Fruit fly (Drosophila melanogaster): Measurements from ENCODE around the gene Sap-r.
A peak's percentile ranks its signal among the peaks of the same experiment; 100 is the strongest.

The Sap-r gene

DNA sequence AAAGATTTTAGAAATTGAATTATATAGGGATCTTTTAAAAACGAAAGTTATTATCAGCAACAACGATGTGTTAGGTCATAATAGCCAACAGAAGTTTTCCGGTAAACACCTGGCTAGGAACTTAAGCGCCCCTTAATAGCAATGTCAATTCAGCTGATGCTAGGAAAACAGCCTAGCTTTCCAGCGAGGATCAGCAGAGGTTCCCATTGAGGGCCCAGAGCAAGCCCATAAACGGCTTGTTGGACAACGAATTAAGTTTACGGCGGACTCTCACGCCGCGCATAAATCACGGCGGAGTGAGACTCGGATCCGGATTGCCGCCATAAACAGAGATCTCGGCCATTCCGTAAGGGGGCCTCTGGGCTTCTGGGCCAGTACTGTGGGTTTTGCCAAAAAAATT lies 24.8 kb upstream of the Sap-r start:
- TF ChIP-seq Ptx1 (GFP tag; IDR thresholded peaks at IDR 0.05), result 0 out of 2 replicates have a peak, but pooled peaks have one; percentile 16
- peak; percentile 86 for TF ChIP-seq Ets65A (GFP tag)
- TF ChIP-seq CG8290 (GFP tag; optimal IDR thresholded peaks at IDR 0.05), result no peak
- peak in 1 of 2 experiments; percentile 24 for TF ChIP-seq CG8290 (tag; optimal IDR thresholded peaks at IDR 0.05)
- TF ChIP-seq tx (GFP tag; optimal IDR thresholded peaks at IDR 0.05), result no peak

DNA sequence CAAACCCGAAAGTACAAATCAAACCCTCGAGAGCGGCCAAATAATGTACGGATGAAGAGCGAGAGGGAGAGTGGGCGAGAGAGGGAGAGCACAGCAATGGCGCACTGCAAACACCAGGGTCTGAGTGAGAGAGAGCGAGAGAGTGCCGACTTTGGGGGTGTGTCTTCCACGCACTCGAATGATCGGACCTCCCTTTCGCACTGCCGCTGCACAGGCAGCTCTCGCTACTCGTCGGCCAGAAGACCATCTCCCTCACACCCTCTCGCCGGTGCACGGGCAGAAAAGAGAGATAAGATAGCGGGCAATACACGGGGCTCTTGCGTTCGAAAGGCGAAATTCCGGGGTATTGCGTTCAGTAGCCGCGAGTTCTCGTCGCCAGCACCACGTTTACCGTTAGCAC lies 23.5 kb upstream of the Sap-r start, which contains the start of gene Ptx1:
Ptx1 (plus strand) TSS at position 353 of the 400 bp plus-strand sequence.
- TF ChIP-seq sna (GFP tag; IDR thresholded peaks at IDR 0.05; ENCODE audit: partially characterized antibody) (peak; percentile 80), ro (GFP tag; IDR thresholded peaks at IDR 0.05) (no peak), CG32532 (GFP tag; IDR thresholded peaks at IDR 0.05) (peak; percentile 35; the same call in 1 of the 2 replicates), nerfin-1 (tag; optimal IDR thresholded peaks at IDR 0.05) (peak; percentile 83), nerfin-2 (GFP tag; IDR thresholded peaks at IDR 0.05; ENCODE audit: partially characterized antibody) (peak; percentile 50; the same call in 1 of the 2 replicates), gcm (GFP tag; optimal IDR thresholded peaks at IDR 0.05) (peak; percentile 56), ttk (GFP tag; IDR thresholded peaks at IDR 0.05) (no peak), HmgZ (tag; optimal IDR thresholded peaks at IDR 0.05) (peak; percentile 63), ash1 (GFP tag; optimal IDR thresholded peaks at IDR 0.05) (peak; percentile 44), Deaf1 (tag; optimal IDR thresholded peaks at IDR 0.05) (peak; percentile 69), CG7786 (GFP tag; optimal IDR thresholded peaks at IDR 0.05) (no peak), HLH4C (GFP tag; IDR thresholded peaks at IDR 0.05; ENCODE audit: partially characterized antibody) (peak; percentile 53; the same call in 1 of the 3 replicates), sens-2 (GFP tag; IDR thresholded peaks at IDR 0.05) (no peak), hbn (GFP tag; IDR thresholded peaks at IDR 0.05; ENCODE audit: partially characterized antibody) (peak; percentile 44; the same call in 1 of the 2 replicates), CG13624 (GFP tag; optimal IDR thresholded peaks at IDR 0.05) (peak; percentile 3), onecut (GFP tag; IDR thresholded peaks at IDR 0.05) (no peak), CG10543 (GFP tag; optimal IDR thresholded peaks at IDR 0.05) (peak; percentile 39), dm (GFP tag; optimal IDR thresholded peaks at IDR 0.05) (no peak), lilli (GFP tag; optimal IDR thresholded peaks at IDR 0.05) (no peak), CG6254 (GFP tag; optimal IDR thresholded peaks at IDR 0.05) (peak; percentile 2), br (optimal IDR thresholded peaks at IDR 0.05) (no peak), knrl (GFP tag; IDR thresholded peaks at IDR 0.05; ENCODE audit: partially characterized antibody) (peak; percentile 55; the same call in 2 of the 3 replicates), tll (GFP tag; optimal IDR thresholded peaks at IDR 0.05) (peak; percentile 42 to 89), CG7963 (GFP tag; IDR thresholded peaks at IDR 0.05; ENCODE audit: partially characterized antibody) (peak; percentile 27; the same call in 1 of the 3 replicates), fru (optimal IDR thresholded peaks at IDR 0.05) (peak; percentile 63), nmo (GFP tag; optimal IDR thresholded peaks at IDR 0.05) (peak; percentile 58), dmrt11E (tag; optimal IDR thresholded peaks at IDR 0.05) (no peak), grau (tag; optimal IDR thresholded peaks at IDR 0.05) (peak; percentile 14), ftz-f1 (GFP tag; optimal IDR thresholded peaks at IDR 0.05) (peak; percentile 69), Trl (optimal IDR thresholded peaks at IDR 0.05) (peak; percentile 81 to 89), Trl (GFP tag; optimal IDR thresholded peaks at IDR 0.05) (peak; percentile 52), CG2712 (tag; optimal IDR thresholded peaks at IDR 0.05) (peak; percentile 30), CG9876 (GFP tag; optimal IDR thresholded peaks at IDR 0.05) (peak; percentile 9), Adf1 (GFP tag; IDR thresholded peaks at IDR 0.05) (peak; percentile 76), CG17385 (GFP tag; optimal IDR thresholded peaks at IDR 0.05) (no peak), Side (GFP tag; optimal IDR thresholded peaks at IDR 0.05) (peak; percentile 20), chm (GFP tag; IDR thresholded peaks at IDR 0.05) (0 out of 2 replicates have a peak, but pooled peaks have one; percentile 37), CG10366 (GFP tag; IDR thresholded peaks at IDR 0.05) (no peak), CG32767 (GFP tag; IDR thresholded peaks at IDR 0.05) (peak; percentile 62; the same call in 1 of the 2 replicates), chinmo (GFP tag; IDR thresholded peaks at IDR 0.05; ENCODE audit: partially characterized antibody) (peak; percentile 92), Jarid2 (GFP tag; optimal IDR thresholded peaks at IDR 0.05) (peak; percentile 84), pho (GFP tag; optimal IDR thresholded peaks at IDR 0.05) (peak; percentile 17), sug (tag; optimal IDR thresholded peaks at IDR 0.05) (peak; percentile 27), rib (GFP tag; IDR thresholded peaks at IDR 0.05) (0 out of 2 replicates have a peak, but pooled peaks have one; percentile 31), Dll (GFP tag; IDR thresholded peaks at IDR 0.05; ENCODE audit: partially characterized antibody) (peak; percentile 53; the same call in 2 of the 4 replicates)
